Worm (Caenorhabditis elegans): Measurements from ENCODE around the gene tmbi-4.

DNA sequence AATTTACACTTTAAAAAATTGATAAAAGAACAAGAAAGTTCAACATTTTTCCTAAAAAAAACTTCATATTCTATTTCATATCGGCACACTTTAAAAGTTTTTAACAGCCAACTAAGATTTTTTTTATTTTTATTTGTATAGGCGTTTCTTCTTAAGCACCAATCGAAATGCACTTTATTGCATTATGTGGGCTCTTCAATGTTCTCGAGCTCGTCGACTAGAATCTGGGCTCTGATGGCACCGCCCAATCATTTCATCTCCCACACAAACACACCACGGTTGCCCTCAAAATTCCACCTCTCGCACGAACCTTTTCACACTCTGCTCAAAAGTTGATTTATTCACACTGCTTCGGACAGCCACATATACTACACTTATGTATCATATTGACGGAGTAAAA lies 13.1 kb upstream of the tmbi-4 start, which contains the start of gene B0563.6:
- no peak for TF ChIP-seq T22C8.4 (GFP tag; IDR thresholded peaks at IDR 0.05)
- TF ChIP-seq ztf-23 (GFP tag; IDR thresholded peaks at IDR 0.05), result no peak
- no peak for TF ChIP-seq klf-2 (GFP tag; conservative IDR thresholded peaks at IDR 0.05)
- no peak for TF ChIP-seq cog-1 (tag; optimal IDR thresholded peaks at IDR 0.05)
- no peak for TF ChIP-seq flt-1 (GFP tag; IDR thresholded peaks at IDR 0.05)

All from whole organism, midembryonic.